Worm (Caenorhabditis elegans): ENCODE results near the gene sri-73.

The sri-73 gene

ce11 chrV:562834-563233, 3.0 kb downstream of the sri-73 start, which contains the start of gene C14C6.2:
Gene C14C6.2 (plus strand): TSS chrV:563134.
- no peak for TF ChIP-seq hlh-30 (tag; optimal IDR thresholded peaks at IDR 0.05; ENCODE audit: insufficient read depth)
- no peak for TF ChIP-seq dpl-1 (GFP tag; optimal IDR thresholded peaks at IDR 0.05)
- TF ChIP-seq hmg-1.1 (GFP tag; IDR thresholded peaks at IDR 0.05): no peak
- TF ChIP-seq snpc-1.2 (GFP tag; IDR thresholded peaks at IDR 0.05): no peak
- TF ChIP-seq lin-39 (tag; optimal IDR thresholded peaks at IDR 0.05): no peak
- no peak for TF ChIP-seq saeg-2 (GFP tag; IDR thresholded peaks at IDR 0.05)
- no peak for TF ChIP-seq nhr-48 (tag; optimal IDR thresholded peaks at IDR 0.05)
- TF ChIP-seq R02D3.7 (tag; optimal IDR thresholded peaks at IDR 0.05): no peak
- no peak for TF ChIP-seq F44E2.7 (GFP tag; IDR thresholded peaks at IDR 0.05)
- no peak for TF ChIP-seq nhr-6 (tag; optimal IDR thresholded peaks at IDR 0.05)
- no peak for TF ChIP-seq nhr-41 (GFP tag; IDR thresholded peaks at IDR 0.05)
- TF ChIP-seq nhr-111 (GFP tag; optimal IDR thresholded peaks at IDR 0.05): no peak
- no peak for TF ChIP-seq nhr-76 (tag; optimal IDR thresholded peaks at IDR 0.05)
- no peak for TF ChIP-seq T20F7.1 (GFP tag; optimal IDR thresholded peaks at IDR 0.05)
- TF ChIP-seq dve-1 (tag; optimal IDR thresholded peaks at IDR 0.05; ENCODE audit: insufficient read depth): no peak
- no peak for TF ChIP-seq D1046.2 (GFP tag; IDR thresholded peaks at IDR 0.05)
- TF ChIP-seq mes-2 (tag; optimal IDR thresholded peaks at IDR 0.05; ENCODE audit: poor library complexity, severe bottlenecking): no peak
- no peak for TF ChIP-seq pha-4 (GFP tag; IDR thresholded peaks at IDR 0.05)
- TF ChIP-seq pha-4 (tag; optimal IDR thresholded peaks at IDR 0.05): no peak
- no peak for TF ChIP-seq nhr-25 (tag; optimal IDR thresholded peaks at IDR 0.05; ENCODE audit: borderline replicate concordance, insufficient read depth)
- no peak for TF ChIP-seq Y105C5A.15 (GFP tag; IDR thresholded peaks at IDR 0.05)

- TF ChIP-seq ceh-82 (tag; optimal IDR thresholded peaks at IDR 0.05) (no peak), mes-2 (tag; optimal IDR thresholded peaks at IDR 0.05; ENCODE audit: poor library complexity, severe bottlenecking) (no peak), ceh-44 (GFP tag; IDR thresholded peaks at IDR 0.05) (peak; percentile 86), lin-15B (tag; optimal IDR thresholded peaks at IDR 0.05) (no peak)
These were observed 5.9 kb downstream of the sri-73 start, which contains the start of gene srx-7 for ce11 chrV:559940-560339. Gene srx-7 (plus strand): TSS chrV:560195.

- TF ChIP-seq ces-1 (GFP tag; optimal IDR thresholded peaks at IDR 0.05) (no peak), zip-11 (GFP tag; IDR thresholded peaks at IDR 0.05) (no peak), lin-39 (tag; optimal IDR thresholded peaks at IDR 0.05) (no peak), T20F7.1 (GFP tag; optimal IDR thresholded peaks at IDR 0.05) (no peak), php-3 (GFP tag; IDR thresholded peaks at IDR 0.05) (no peak), egl-43 (GFP tag; IDR thresholded peaks at IDR 0.05) (no peak)
These were observed 9.8 kb downstream of the sri-73 start, which contains the start of gene srx-8 for ce11 chrV:556055-556454. Gene srx-8 (minus strand): TSS chrV:556155.

ce11 chrV:553067-553466, 12.8 kb downstream of the sri-73 start, which contains the start of gene C14C6.8:
Gene C14C6.8 (minus strand): TSS chrV:553167.
- TF ChIP-seq T20F7.1 (GFP tag; optimal IDR thresholded peaks at IDR 0.05) (no peak), R02D3.7 (tag; optimal IDR thresholded peaks at IDR 0.05) (no peak), D1046.2 (GFP tag; IDR thresholded peaks at IDR 0.05) (no peak)

- TF ChIP-seq nhr-42 (GFP tag; IDR thresholded peaks at IDR 0.05) (no peak), unc-62 (GFP tag; optimal IDR thresholded peaks at IDR 0.05 in 1 of 2) (peak in 1 of 2 experiments; percentile 91), unc-62 (tag; optimal IDR thresholded peaks at IDR 0.05) (no peak), tra-1 (GFP tag; IDR thresholded peaks at IDR 0.05) (no peak), gei-8 (GFP tag; optimal IDR thresholded peaks at IDR 0.05) (no peak)
These were observed 13.5 kb downstream of the sri-73 start for ce11 chrV:552406-552805.

Measured in whole organism, L4 larva.